Fruit fly (Drosophila melanogaster): ENCODE data around the gene CG2225.

The CG2225 gene

dm6 chr2L:21657426-21657825 is 19.9 kb downstream of the CG2225 start (continued):
- TF ChIP-seq Hr78 (GFP tag; optimal IDR thresholded peaks at IDR 0.05) (no peak), CG13123 (GFP tag; optimal IDR thresholded peaks at IDR 0.05) (no peak), CG6689 (GFP tag; IDR thresholded peaks at IDR 0.05) (peak; percentile 60), Ada2b (GFP tag; IDR thresholded peaks at IDR 0.05) (peak; percentile 67), Dip3 (GFP tag; optimal IDR thresholded peaks at IDR 0.05) (peak; percentile 57), Dbx (GFP tag; IDR thresholded peaks at IDR 0.05) (peak; percentile 73; the same call in 2 of the 3 replicates), sob (GFP tag; IDR thresholded peaks at IDR 0.05) (peak; percentile 82), CG13624 (GFP tag; optimal IDR thresholded peaks at IDR 0.05) (peak; percentile 55), CG17912 (GFP tag; optimal IDR thresholded peaks at IDR 0.05) (no peak), E2f1 (GFP tag; IDR thresholded peaks at IDR 0.05) (no peak; the same call in 1 of the 2 replicates), CG8359 (GFP tag; optimal IDR thresholded peaks at IDR 0.05; ENCODE audit: borderline replicate concordance) (peak; percentile 12), CG12659 (GFP tag; optimal IDR thresholded peaks at IDR 0.05) (peak; percentile 81), Aef1 (GFP tag; IDR thresholded peaks at IDR 0.05) (no peak; the same call in 2 of the 3 replicates), CG3163 (GFP tag; optimal IDR thresholded peaks at IDR 0.05) (peak; percentile 13), CG10321 (GFP tag; IDR thresholded peaks at IDR 0.05) (no peak), Max (GFP tag; optimal IDR thresholded peaks at IDR 0.05) (peak; percentile 30), wor (GFP tag; IDR thresholded peaks at IDR 0.05) (peak; percentile 26; the same call in 1 of the 2 replicates), CG10209 (GFP tag; optimal IDR thresholded peaks at IDR 0.05) (peak; percentile 52), CG10543 (GFP tag; optimal IDR thresholded peaks at IDR 0.05) (peak; percentile 48), CG12219 (GFP tag; optimal IDR thresholded peaks at IDR 0.05) (peak; percentile 24), CG9932 (GFP tag; IDR thresholded peaks at IDR 0.05) (peak; percentile 76; the same call in 1 of the 2 replicates), CG17385 (GFP tag; optimal IDR thresholded peaks at IDR 0.05) (peak; percentile 20), stc (GFP tag; IDR thresholded peaks at IDR 0.05) (peak; percentile 45; the same call in 1 of the 2 replicates), maf-S (GFP tag; optimal IDR thresholded peaks at IDR 0.05) (peak; percentile 45), CG1529 (GFP tag; optimal IDR thresholded peaks at IDR 0.05) (peak; percentile 22), CG13424 (tag; optimal IDR thresholded peaks at IDR 0.05) (peak; percentile 54), CG9817 (tag; optimal IDR thresholded peaks at IDR 0.05) (no peak), rib (GFP tag; IDR thresholded peaks at IDR 0.05) (no peak), Ssrp (tag; optimal IDR thresholded peaks at IDR 0.05) (peak; percentile 36), CG4617 (GFP tag; optimal IDR thresholded peaks at IDR 0.05; ENCODE audit: borderline replicate concordance) (peak; percentile 38), CG4854 (GFP tag; optimal IDR thresholded peaks at IDR 0.05) (peak; percentile 53), CG7786 (GFP tag; optimal IDR thresholded peaks at IDR 0.05) (peak; percentile 72), C15 (GFP tag; IDR thresholded peaks at IDR 0.05) (no peak), Xrp1 (GFP tag; IDR thresholded peaks at IDR 0.05) (peak; percentile 73), CG15269 (tag; optimal IDR thresholded peaks at IDR 0.05) (no peak), mam (GFP tag; optimal IDR thresholded peaks at IDR 0.05) (peak; percentile 69), chn (GFP tag; optimal IDR thresholded peaks at IDR 0.05) (peak; percentile 63), Sin3A (optimal IDR thresholded peaks at IDR 0.05) (no peak), ind (GFP tag; optimal IDR thresholded peaks at IDR 0.05) (peak; percentile 63), CG12391 (tag; optimal IDR thresholded peaks at IDR 0.05) (peak; percentile 57), CG17359 (tag; optimal IDR thresholded peaks at IDR 0.05) (peak; percentile 47), Camta (GFP tag; optimal IDR thresholded peaks at IDR 0.05) (no peak), CG8765 (GFP tag; IDR thresholded peaks at IDR 0.05) (no peak), odd (GFP tag; optimal IDR thresholded peaks at IDR 0.05) (no peak), danr (GFP tag; IDR thresholded peaks at IDR 0.05) (peak; percentile 25; the same call in 1 of the 2 replicates), CG16863 (GFP tag; optimal IDR thresholded peaks at IDR 0.05) (peak; percentile 59), gsb (GFP tag; IDR thresholded peaks at IDR 0.05) (0 out of 2 replicates have a peak, but pooled peaks have one; percentile 10), gem (tag; optimal IDR thresholded peaks at IDR 0.05) (peak; percentile 75), CHES-1-like (GFP tag; optimal IDR thresholded peaks at IDR 0.05) (peak; percentile 68), Doc3 (GFP tag; IDR thresholded peaks at IDR 0.05; ENCODE audit: partially characterized antibody) (peak; percentile 48; the same call in 1 of the 3 replicates), zfh2 (GFP tag; optimal IDR thresholded peaks at IDR 0.05) (peak; percentile 74)

All from whole organism, embryonic.